Fruit fly (Drosophila melanogaster) whole organism, embryonic: ENCODE measurements around the gene CG1161.
A peak's percentile ranks its signal among the peaks of the same experiment; 100 is the strongest.

ENCODE experiments used
- Abd-B ChIP-seq: fragments of 200-800 bp; sonication (Bioruptor generic); optimal IDR thresholded peaks from 2 replicates; lab custom pipeline; 2018; ENCODE audit warnings: missing biosample characterization, mild to moderate bottlenecking, missing genetic modification characterization, moderate library complexity
- Atf6 ChIP-seq: fragments of 200-800 bp; sonication (Bioruptor generic); IDR thresholded peaks from 2 replicates; pipeline ENCODE4 v1.3.6; 2022; ENCODE audit warnings: missing biosample characterization, missing genetic modification characterization
- BEAF-32 ChIP-seq: fragments of 200-800 bp; sonication (Bioruptor generic); optimal IDR thresholded peaks from 3 replicates; lab custom pipeline; 2017; ENCODE audit warnings: missing biosample characterization, missing genetic modification characterization, mild to moderate bottlenecking, moderate library complexity, missing genetic modification reagents
- Blimp-1 ChIP-seq: fragments of 200-800 bp; sonication (Bioruptor generic); optimal IDR thresholded peaks from 3 replicates; lab custom pipeline; 2018; ENCODE audit warnings: missing biosample characterization, missing genetic modification characterization, mild to moderate bottlenecking, moderate library complexity, missing genetic modification reagents
- C15 ChIP-seq: fragments of 200-800 bp; sonication (Bioruptor generic); IDR thresholded peaks from 3 replicates; pipeline ENCODE4 v1.3.6; 2022; ENCODE audit warnings: missing biosample characterization, missing genetic modification characterization
- CG13775 ChIP-seq: fragments of 200-800 bp; sonication (Bioruptor generic); optimal IDR thresholded peaks from 3 replicates; lab custom pipeline; 2017; ENCODE audit warnings: missing biosample characterization, mild to moderate bottlenecking, missing genetic modification characterization
- CG15073 ChIP-seq: fragments of 200-800 bp; sonication (Bioruptor generic); optimal IDR thresholded peaks from 2 replicates; lab custom pipeline; 2016; ENCODE audit warnings: missing biosample characterization, missing genetic modification characterization
- CG17186 ChIP-seq: fragments of 200-800 bp; sonication (Bioruptor generic); optimal IDR thresholded peaks from 3 replicates; lab custom pipeline; 2017; ENCODE audit warnings: missing biosample characterization, missing genetic modification reagents, missing genetic modification characterization
- CG17359 ChIP-seq: fragments of 200-800 bp; sonication (Bioruptor generic); optimal IDR thresholded peaks from 3 replicates; lab custom pipeline; 2018; ENCODE audit warnings: missing biosample characterization, mild to moderate bottlenecking, missing genetic modification characterization, moderate library complexity
- CG17385 ChIP-seq: fragments of 200-800 bp; sonication (Bioruptor generic); optimal IDR thresholded peaks from 3 replicates; lab custom pipeline; 2018; ENCODE audit warnings: missing biosample characterization, mild to moderate bottlenecking, missing genetic modification characterization
- CG3065 ChIP-seq: fragments of 200-800 bp; sonication (Bioruptor generic); optimal IDR thresholded peaks from 2 replicates; lab custom pipeline; 2016; ENCODE audit warnings: missing biosample characterization, missing genetic modification characterization
- CG31224 ChIP-seq: fragments of 200-800 bp; sonication (Bioruptor generic); IDR thresholded peaks from 2 replicates; pipeline ENCODE4 v1.3.6; 2022; ENCODE audit warnings: missing biosample characterization, missing genetic modification characterization
- CG31388 ChIP-seq: fragments of 200-800 bp; sonication (Bioruptor generic); optimal IDR thresholded peaks from 2 replicates; lab custom pipeline; 2016; ENCODE audit warnings: missing biosample characterization, missing genetic modification characterization
- CG3163 ChIP-seq: fragments of 200-800 bp; sonication (Bioruptor generic); optimal IDR thresholded peaks from 3 replicates; lab custom pipeline; 2016; ENCODE audit warnings: missing biosample characterization, missing genetic modification characterization
- CG32532 ChIP-seq: fragments of 200-800 bp; sonication (Bioruptor generic); IDR thresholded peaks from 2 replicates; pipeline ENCODE4 v1.3.6; 2022; ENCODE audit warnings: missing biosample characterization, missing genetic modification characterization
- CG3407 ChIP-seq: fragments of 200-800 bp; sonication (Bioruptor generic); optimal IDR thresholded peaks from 2 replicates; lab custom pipeline; 2018; ENCODE audit warnings: missing biosample characterization, mild to moderate bottlenecking, missing genetic modification characterization
- CG4360 ChIP-seq: fragments of 200-800 bp; sonication (Bioruptor generic); IDR thresholded peaks from 2 replicates; pipeline ENCODE4 v1.3.6; 2022; ENCODE audit warnings: missing biosample characterization, missing genetic modification characterization
- CG6683 ChIP-seq: fragments of 200-800 bp; sonication (Bioruptor generic); optimal IDR thresholded peaks from 2 replicates; lab custom pipeline; 2017; ENCODE audit warnings: missing biosample characterization, mild to moderate bottlenecking, missing genetic modification characterization, missing genetic modification reagents
- CG7271 ChIP-seq: fragments of 200-800 bp; sonication (Bioruptor generic); optimal IDR thresholded peaks from 2 replicates; lab custom pipeline; 2018; ENCODE audit warnings: missing biosample characterization, mild to moderate bottlenecking, missing genetic modification characterization, moderate library complexity
- CG7372 ChIP-seq: fragments of 200-800 bp; sonication (Bioruptor generic); IDR thresholded peaks from 2 replicates; pipeline ENCODE4 v1.3.6; 2022; ENCODE audit warnings: missing biosample characterization, missing genetic modification characterization
- CG7745 ChIP-seq: fragments of 200-800 bp; sonication (Bioruptor generic); optimal IDR thresholded peaks from 2 replicates; lab custom pipeline; 2018; ENCODE audit warnings: missing biosample characterization, mild to moderate bottlenecking, missing genetic modification characterization, moderate library complexity
- CG8281 ChIP-seq: fragments of 200-800 bp; sonication (Bioruptor generic); optimal IDR thresholded peaks from 2 replicates; lab custom pipeline; 2018; ENCODE audit warnings: missing biosample characterization, mild to moderate bottlenecking, missing genetic modification characterization, moderate library complexity
- CHES-1-like ChIP-seq: fragments of 200-800 bp; sonication (Bioruptor generic); optimal IDR thresholded peaks from 2 replicates; lab custom pipeline; 2016; ENCODE audit warnings: missing biosample characterization, missing genetic modification characterization
- GATAe ChIP-seq: fragments of 200-800 bp; sonication (Bioruptor generic); conservative IDR thresholded peaks from 2 replicates; pipeline ENCODE4 v1.3.6; 2022; ENCODE audit warnings: missing biosample characterization, missing genetic modification characterization
- Gsc ChIP-seq: fragments of 200-800 bp; sonication (Bioruptor generic); IDR thresholded peaks from 2 replicates; pipeline ENCODE4 v1.3.6; 2022; ENCODE audit warnings: missing biosample characterization, missing genetic modification characterization
- Hmr ChIP-seq: fragments of 200-800 bp; sonication (Bioruptor generic); optimal IDR thresholded peaks from 3 replicates; lab custom pipeline; 2017; ENCODE audit warnings: mild to moderate bottlenecking, missing biosample characterization, missing genetic modification reagents, missing genetic modification characterization
- Optix ChIP-seq: fragments of 200-800 bp; sonication (Bioruptor generic); IDR thresholded peaks from 3 replicates; pipeline ENCODE4 v1.3.6; 2022; ENCODE audit warnings: missing biosample characterization, missing genetic modification characterization
- PHDP ChIP-seq: fragments of 200-800 bp; sonication (Bioruptor generic); optimal IDR thresholded peaks from 3 replicates; lab custom pipeline; 2018; ENCODE audit warnings: missing biosample characterization, mild to moderate bottlenecking, missing genetic modification characterization, moderate library complexity
- Pdp1 ChIP-seq, 2 experiments: fragments of 200-800 bp; sonication (Bioruptor generic); optimal IDR thresholded peaks; 3 replicates each; lab custom pipeline; 2016; ENCODE audit warnings: missing biosample characterization in 2 of 2, missing genetic modification characterization in 2 of 2, mild to moderate bottlenecking in 1 of 2, moderate library complexity in 1 of 2
- Stat92E ChIP-seq, 3 experiments: fragments of >200 bp in 2 of 3; fragments of 200-800 bp in 1 of 3; sonication (Bioruptor generic) in 1 of 3; optimal IDR thresholded peaks; 2 replicates each; lab custom pipeline; 2017 to 2019; ENCODE audit warnings: missing biosample characterization in 3 of 3, missing genetic modification characterization in 3 of 3, mild to moderate bottlenecking in 1 of 3, moderate library complexity in 1 of 3
- TFAM ChIP-seq: fragments of 200-800 bp; sonication (Bioruptor generic); optimal IDR thresholded peaks from 2 replicates; lab custom pipeline; 2017; ENCODE audit warnings: missing biosample characterization, missing genetic modification characterization, inconsistent platforms
- Vsx1 ChIP-seq: fragments of 200-800 bp; sonication (Bioruptor generic); optimal IDR thresholded peaks from 2 replicates; lab custom pipeline; 2017; ENCODE audit warnings: missing biosample characterization, mild to moderate bottlenecking, missing genetic modification characterization, missing genetic modification reagents
- Xrp1 ChIP-seq: fragments of 200-800 bp; sonication (Bioruptor generic); IDR thresholded peaks from 2 replicates; pipeline ENCODE4 v1.3.6; 2022; ENCODE audit warnings: missing biosample characterization, missing genetic modification characterization
- ac ChIP-seq: fragments of 200-800 bp; sonication (Bioruptor generic); optimal IDR thresholded peaks from 3 replicates; lab custom pipeline; 2017; ENCODE audit warnings: missing biosample characterization, mild to moderate bottlenecking, missing genetic modification characterization
- al ChIP-seq: fragments of 200-800 bp; sonication (Bioruptor generic); IDR thresholded peaks from 2 replicates; pipeline ENCODE4 v1.3.6; 2022; ENCODE audit warnings: missing biosample characterization, missing genetic modification characterization
- cas ChIP-seq: fragments of 200-800 bp; sonication (Bioruptor generic); IDR thresholded peaks from 2 replicates; pipeline ENCODE4 v1.3.6; 2022; ENCODE audit warnings: missing biosample characterization, missing genetic modification characterization
- chm ChIP-seq: fragments of 200-800 bp; sonication (Bioruptor generic); IDR thresholded peaks from 2 replicates; pipeline ENCODE4 v1.3.6; 2022; ENCODE audit warnings: missing biosample characterization, missing genetic modification characterization
- en ChIP-seq: fragments of 200-800 bp; sonication (Bioruptor generic); optimal IDR thresholded peaks from 2 replicates; lab custom pipeline; 2016; ENCODE audit warnings: missing biosample characterization, missing genetic modification characterization
- fd64A ChIP-seq: fragments of 200-800 bp; sonication (Bioruptor generic); optimal IDR thresholded peaks from 3 replicates; lab custom pipeline; 2018; ENCODE audit warnings: missing biosample characterization, mild to moderate bottlenecking, missing genetic modification characterization
- fu2 ChIP-seq: fragments of 200-800 bp; sonication (Bioruptor generic); optimal IDR thresholded peaks from 2 replicates; lab custom pipeline; 2016; ENCODE audit warnings: missing biosample characterization, missing genetic modification characterization
- mirr ChIP-seq: fragments of 200-800 bp; sonication (Bioruptor generic); optimal IDR thresholded peaks from 3 replicates; lab custom pipeline; 2018; ENCODE audit warnings: missing biosample characterization, mild to moderate bottlenecking, missing genetic modification characterization
- nom ChIP-seq: fragments of 200-800 bp; sonication (Bioruptor generic); optimal IDR thresholded peaks from 2 replicates; lab custom pipeline; 2017; ENCODE audit warnings: missing biosample characterization, missing genetic modification characterization, mild to moderate bottlenecking, moderate library complexity, missing genetic modification reagents
- pb ChIP-seq: fragments of 200-800 bp; sonication (Bioruptor generic); optimal IDR thresholded peaks from 3 replicates; lab custom pipeline; 2016; ENCODE audit warnings: missing biosample characterization, missing genetic modification characterization
- pfk ChIP-seq: fragments of 200-800 bp; sonication (Bioruptor generic); optimal IDR thresholded peaks from 2 replicates; lab custom pipeline; 2018; ENCODE audit warnings: missing biosample characterization, mild to moderate bottlenecking, missing genetic modification characterization, moderate library complexity
- pita ChIP-seq: fragments of 200-800 bp; sonication (Bioruptor generic); optimal IDR thresholded peaks from 2 replicates; lab custom pipeline; 2017; ENCODE audit warnings: missing biosample characterization, mild to moderate bottlenecking, missing genetic modification characterization
- pzg ChIP-seq: fragments of 200-800 bp; sonication (Bioruptor generic); optimal IDR thresholded peaks from 3 replicates; lab custom pipeline; 2018; ENCODE audit warnings: missing biosample characterization, mild to moderate bottlenecking, missing genetic modification characterization, moderate library complexity
- ranshi ChIP-seq: fragments of 200-800 bp; sonication (Bioruptor generic); IDR thresholded peaks from 2 replicates; pipeline ENCODE4 v1.3.6; 2022; ENCODE audit warnings: missing biosample characterization, missing genetic modification characterization
- ro ChIP-seq: fragments of 200-800 bp; sonication (Bioruptor generic); IDR thresholded peaks from 2 replicates; pipeline ENCODE4 v1.3.6; 2022; ENCODE audit warnings: missing biosample characterization, missing genetic modification characterization
- shn ChIP-seq: fragments of 200-800 bp; sonication (Bioruptor generic); optimal IDR thresholded peaks from 3 replicates; lab custom pipeline; 2016; ENCODE audit warnings: missing biosample characterization, missing genetic modification characterization
- wdn ChIP-seq: fragments of 200-800 bp; sonication (Bioruptor generic); IDR thresholded peaks from 2 replicates; pipeline ENCODE4 v1.3.6; 2022; ENCODE audit warnings: missing biosample characterization, missing genetic modification characterization

The CG1161 gene

dm6 chr3R:5319059-5319785 lies 35.7 kb upstream of the CG1161 start (continued):
- TF ChIP-seq CG4360: peak; percentile 52; the same call in 1 of the 2 replicates
- TF ChIP-seq CG3407: peak; percentile 61
- TF ChIP-seq Abd-B (GFP tag; lab: Kevin White, UChicago): no peak
- TF ChIP-seq nom (GFP tag; lab: Kevin White, UChicago): no peak
- peak; percentile 51 for TF ChIP-seq PHDP (tag; lab: Kevin White, UChicago)
- no peak for TF ChIP-seq GATAe (GFP tag; lab: Robert Waterston, UW)
- TF ChIP-seq pzg (GFP tag; lab: Kevin White, UChicago): no peak
- no peak for TF ChIP-seq CG17385 (GFP tag; lab: Kevin White, UChicago)
- TF ChIP-seq CG6683 (GFP tag; lab: Kevin White, UChicago): no peak
- no peak for TF ChIP-seq pb
- TF ChIP-seq Pdp1 (GFP tag; optimal IDR thresholded peaks at IDR 0.05; lab: Kevin White, UChicago): peak in 1 of 2 experiments; percentile 43
- peak; percentile 54 for TF ChIP-seq fd64A (GFP tag; lab: Kevin White, UChicago)
- no peak for TF ChIP-seq CG31388
- TF ChIP-seq Atf6 (GFP tag; lab: Robert Waterston, UW): no peak
- TF ChIP-seq cas (GFP tag; lab: Robert Waterston, UW): no peak
- peak; percentile 38 for TF ChIP-seq Hmr (GFP tag; lab: Kevin White, UChicago)
- TF ChIP-seq CG3065 (GFP tag; lab: Kevin White, UChicago): no peak
- TF ChIP-seq BEAF-32 (GFP tag; lab: Kevin White, UChicago): no peak
- TF ChIP-seq CHES-1-like: peak; percentile 9
- peak; percentile 28 for TF ChIP-seq en (GFP tag; lab: Kevin White, UChicago)
- no peak for TF ChIP-seq pita
- no peak for TF ChIP-seq CG13775 (GFP tag; lab: Kevin White, UChicago)
- TF ChIP-seq CG7745: peak; percentile 85
- TF ChIP-seq Stat92E (GFP tag; optimal IDR thresholded peaks at IDR 0.05; lab: Kevin White, UChicago): peak in 1 of 3 experiments; percentile 78
- TF ChIP-seq pfk: no peak
- no peak for TF ChIP-seq CG3163 (GFP tag; lab: Kevin White, UChicago)
- peak; percentile 79 for TF ChIP-seq Xrp1
- TF ChIP-seq ac (GFP tag; lab: Kevin White, UChicago): peak; percentile 74
- no peak for TF ChIP-seq CG8281
- TF ChIP-seq CG15073: no peak
- no peak for TF ChIP-seq ranshi (GFP tag; lab: Robert Waterston, UW)
- TF ChIP-seq shn (GFP tag; lab: Kevin White, UChicago): no peak
- TF ChIP-seq fu2: no peak
- no peak for TF ChIP-seq wdn (GFP tag; lab: Robert Waterston, UW)
- TF ChIP-seq CG7271 (tag; lab: Kevin White, UChicago): peak; percentile 60
- no peak for TF ChIP-seq Optix (GFP tag; lab: Robert Waterston, UW)
- TF ChIP-seq C15 (GFP tag; lab: Robert Waterston, UW): no peak
- peak; percentile 50 for TF ChIP-seq Blimp-1 (GFP tag; lab: Kevin White, UChicago)
- TF ChIP-seq CG7372: no peak
- TF ChIP-seq al (GFP tag; lab: Robert Waterston, UW): no peak
- no peak for TF ChIP-seq CG31224
- TF ChIP-seq Vsx1 (GFP tag; lab: Kevin White, UChicago): peak; percentile 45
- TF ChIP-seq Gsc (GFP tag; lab: Robert Waterston, UW): no peak
- peak; percentile 63; the same call in 1 of the 2 replicates for TF ChIP-seq chm (GFP tag; lab: Robert Waterston, UW)
- no peak for TF ChIP-seq TFAM (GFP tag; lab: Kevin White, UChicago)
- TF ChIP-seq ro (GFP tag; lab: Robert Waterston, UW): no peak
- no peak for TF ChIP-seq CG32532 (GFP tag; lab: Robert Waterston, UW)
- TF ChIP-seq CG17359 (tag; lab: Kevin White, UChicago): peak; percentile 33
- no peak for TF ChIP-seq CG17186 (GFP tag; lab: Kevin White, UChicago)
- peak; percentile 4 for TF ChIP-seq mirr (GFP tag; lab: Kevin White, UChicago)
